Worm (Caenorhabditis elegans): ENCODE measurements around the gene C05E4.12.

C05E4.12 gene

ce11 chrV:772210-772609 is 10.4 kb upstream of the C05E4.12 start:
- TF ChIP-seq unc-62 (GFP tag; optimal IDR thresholded peaks at IDR 0.05) = no peak

ce11 chrV:764732-765131 is 3.0 kb upstream of the C05E4.12 start, which contains the start of gene str-238:
str-238 (plus strand) TSS chrV:765032.
- no peak for TF ChIP-seq unc-62 (GFP tag; optimal IDR thresholded peaks at IDR 0.05)

ce11 chrV:762340-762739 is 558 bp upstream of the C05E4.12 start, which contains the start of gene srp-2:
srp-2 (plus strand) TSS chrV:762640.
- TF ChIP-seq unc-62 (GFP tag; optimal IDR thresholded peaks at IDR 0.05) = no peak

- no peak for TF ChIP-seq unc-62 (GFP tag; optimal IDR thresholded peaks at IDR 0.05)
Observed at ce11 chrV:761235-761634, 547 bp downstream of the C05E4.12 start, which contains the start of gene C05E4.15. C05E4.15 (minus strand) TSS chrV:761335.

- no peak for TF ChIP-seq unc-62 (GFP tag; optimal IDR thresholded peaks at IDR 0.05)
Observed at ce11 chrV:756169-756568, 5.6 kb downstream of the C05E4.12 start, which contains the start of gene str-20. str-20 (plus strand) TSS chrV:756469.

ce11 chrV:752679-753333 is 9.0 kb downstream of the C05E4.12 start, which contains the start of the genes str-262 and srp-1:
str-262 (minus strand) TSS chrV:752779.
srp-1 (plus strand) TSS chrV:753283.
- TF ChIP-seq unc-62 (GFP tag; optimal IDR thresholded peaks at IDR 0.05) = no peak

ce11 chrV:748044-748443 is 13.7 kb downstream of the C05E4.12 start, which contains the start of gene sri-4:
sri-4 (plus strand) TSS chrV:748344.
- TF ChIP-seq unc-62 (GFP tag; optimal IDR thresholded peaks at IDR 0.05) = no peak

- no peak for TF ChIP-seq unc-62 (GFP tag; optimal IDR thresholded peaks at IDR 0.05)
Observed at ce11 chrV:743348-743747, 18.4 kb downstream of the C05E4.12 start, which contains the start of gene str-134. str-134 (plus strand) TSS chrV:743648.

ce11 chrV:741820-742219 is 20.0 kb downstream of the C05E4.12 start, which contains the start of gene C05E4.7:
C05E4.7 (plus strand) TSS chrV:742120.
- TF ChIP-seq unc-62 (GFP tag; optimal IDR thresholded peaks at IDR 0.05) = no peak

ce11 chrV:738770-739169 is 23.0 kb downstream of the C05E4.12 start, which contains the start of gene srj-24:
srj-24 (minus strand) TSS chrV:738870.
- TF ChIP-seq unc-62 (GFP tag; optimal IDR thresholded peaks at IDR 0.05) = no peak

ce11 chrV:736171-736570 is 25.6 kb downstream of the C05E4.12 start, which contains the start of gene srj-25:
srj-25 (minus strand) TSS chrV:736271.
- TF ChIP-seq unc-62 (GFP tag; optimal IDR thresholded peaks at IDR 0.05) = no peak

- TF ChIP-seq unc-62 (GFP tag; optimal IDR thresholded peaks at IDR 0.05) = no peak
Observed at ce11 chrV:731330-731729, 30.5 kb downstream of the C05E4.12 start.

ce11 chrV:730216-730615 is 31.6 kb downstream of the C05E4.12 start:
- no peak for TF ChIP-seq unc-62 (GFP tag; optimal IDR thresholded peaks at IDR 0.05)

ce11 chrV:728822-729493 is 32.8 kb downstream of the C05E4.12 start:
- TF ChIP-seq unc-62 (GFP tag; optimal IDR thresholded peaks at IDR 0.05) = no peak

- TF ChIP-seq unc-62 (GFP tag; optimal IDR thresholded peaks at IDR 0.05) = no peak
Observed at ce11 chrV:727484-728351, 34.1 kb downstream of the C05E4.12 start, which contains the start of the genes icl-1 and srh-2. icl-1 (minus strand) TSS chrV:728004. srh-2 (plus strand) TSS chrV:728301.

All from whole organism, dauer.